Worm (Caenorhabditis elegans) whole organism, L4 larva: ENCODE results near the gene cutl-12.

Experiments used
- D1046.2 ChIP-seq: fragments of 200-800 bp; sonication (Bioruptor generic); IDR thresholded peaks from 2 replicates; pipeline ENCODE4 v1.3.6; 2022; ENCODE audit warnings: missing genetic modification characterization, missing compliant biosample characterization
- F49E8.2 ChIP-seq: sonication (generic microtip); optimal IDR thresholded peaks from 2 replicates; lab custom pipeline; 2016; ENCODE audit warnings: missing compliant biosample characterization, mild to moderate bottlenecking, missing genetic modification characterization, borderline replicate concordance
- Y75B8A.6 ChIP-seq: fragments of 200-800 bp; sonication (Bioruptor generic); IDR thresholded peaks from 2 replicates; pipeline ENCODE4 v1.3.6; 2022; ENCODE audit warnings: missing genetic modification reagents, missing genetic modification characterization, missing compliant biosample characterization
- ZK337.2 ChIP-seq: fragments of 200-800 bp; sonication (Bioruptor generic); IDR thresholded peaks from 2 replicates; pipeline ENCODE4 v1.3.6; 2022; ENCODE audit warnings: missing genetic modification reagents, missing genetic modification characterization, missing compliant biosample characterization
- aha-1 ChIP-seq: fragments of 150-350 bp; peaks from one replicate; lab custom pipeline; 2014; ENCODE audit warnings: missing biosample characterization, missing genetic modification characterization
- arid-1 ChIP-seq: fragments of 200-800 bp; sonication (Bioruptor generic); conservative IDR thresholded peaks from 2 replicates; pipeline ENCODE4 v1.3.6; 2022; ENCODE audit warnings: missing genetic modification reagents, missing genetic modification characterization, missing compliant biosample characterization
- attf-4 ChIP-seq: sonication (generic microtip); optimal IDR thresholded peaks from 3 replicates; lab custom pipeline; 2017; ENCODE audit warnings: missing biosample characterization, missing genetic modification characterization
- ceh-20 ChIP-seq: fragments of 200-800 bp; sonication (Bioruptor generic); IDR thresholded peaks from 2 replicates; pipeline ENCODE4 v1.3.6; 2022; ENCODE audit warnings: missing genetic modification reagents, missing genetic modification characterization, missing compliant biosample characterization
- ceh-32 ChIP-seq: sonication (generic microtip); optimal IDR thresholded peaks from 2 replicates; lab custom pipeline; 2016; ENCODE audit warnings: mild to moderate bottlenecking, missing genetic modification characterization, missing compliant biosample characterization; ENCODE audit not compliant: poor library complexity
- ceh-62 ChIP-seq: sonication (generic microtip); optimal IDR thresholded peaks from 2 replicates; lab custom pipeline; 2017; ENCODE audit warnings: missing biosample characterization, missing genetic modification characterization
- daf-12 ChIP-seq: fragments of 150-350 bp; optimal IDR thresholded peaks from 2 replicates; lab custom pipeline; 2014; ENCODE audit warnings: missing biosample characterization, missing genetic modification reagents, missing genetic modification characterization
- daf-16 ChIP-seq, 3 experiments: sonication (generic microtip); optimal IDR thresholded peaks; 2 replicates each; lab custom pipeline; 2016 to 2017; ENCODE audit warnings: missing genetic modification characterization in 3 of 3, missing genetic modification reagents in 3 of 3, mild to moderate bottlenecking in 2 of 3, missing compliant biosample characterization in 2 of 3, missing biosample characterization in 1 of 3, moderate library complexity in 1 of 3
- dmd-6 ChIP-seq: fragments of 200-800 bp; sonication (Bioruptor generic); IDR thresholded peaks from 2 replicates; pipeline ENCODE4 v1.3.6; 2022; ENCODE audit warnings: missing genetic modification reagents, missing genetic modification characterization, missing compliant biosample characterization
- dve-1 ChIP-seq: sonication (generic microtip); optimal IDR thresholded peaks from 2 replicates; lab custom pipeline; 2017; ENCODE audit warnings: antibody characterized with exemption, mild to moderate bottlenecking, missing genetic modification characterization, missing compliant biosample characterization; ENCODE audit not compliant: insufficient read depth
- egl-27 ChIP-seq: sonication (generic microtip); optimal IDR thresholded peaks from 3 replicates; lab custom pipeline; 2017; ENCODE audit warnings: missing biosample characterization, missing genetic modification reagents, missing genetic modification characterization
- hlh-11 ChIP-seq: fragments of 200-800 bp; sonication (Bioruptor generic); optimal IDR thresholded peaks from 2 replicates; lab custom pipeline; 2018; ENCODE audit warnings: mild to moderate bottlenecking, missing genetic modification characterization, missing compliant biosample characterization
- hlh-30 ChIP-seq: sonication (generic microtip); optimal IDR thresholded peaks from 2 replicates; lab custom pipeline; 2017; ENCODE audit warnings: antibody characterized with exemption, mild to moderate bottlenecking, missing genetic modification characterization, missing compliant biosample characterization; ENCODE audit not compliant: insufficient read depth
- jun-1 ChIP-seq: fragments of 150-350 bp; optimal IDR thresholded peaks from 2 replicates; lab custom pipeline; 2014; ENCODE audit warnings: missing biosample characterization, missing genetic modification reagents, missing genetic modification characterization
- lim-7 ChIP-seq: fragments of 200-800 bp; sonication (Bioruptor generic); IDR thresholded peaks from 2 replicates; pipeline ENCODE4 v1.3.6; 2022; ENCODE audit warnings: missing genetic modification characterization, missing compliant biosample characterization
- lin-15B ChIP-seq: fragments of 150-350 bp; sonication (generic microtip); optimal IDR thresholded peaks from 3 replicates; lab custom pipeline; 2014; ENCODE audit warnings: missing biosample characterization, missing genetic modification characterization
- lin-38 ChIP-seq: fragments of 200-800 bp; sonication (Bioruptor generic); IDR thresholded peaks from 2 replicates; pipeline ENCODE4 v1.3.6; 2022; ENCODE audit warnings: missing genetic modification reagents, missing genetic modification characterization, missing compliant biosample characterization
- lsy-2 ChIP-seq, 2 experiments: fragments of 150-350 bp in 1 of 2; sonication (generic microtip) in 1 of 2; optimal IDR thresholded peaks; 2 replicates each; lab custom pipeline; 2014 to 2017; ENCODE audit warnings: missing biosample characterization in 2 of 2, missing genetic modification characterization in 2 of 2
- mep-1 ChIP-seq: fragments of 150-350 bp; sonication (generic microtip); optimal IDR thresholded peaks from 3 replicates; lab custom pipeline; 2014; ENCODE audit warnings: missing biosample characterization, missing genetic modification characterization
- mxl-3 ChIP-seq: fragments of 200-800 bp; sonication (Bioruptor generic); optimal IDR thresholded peaks from 2 replicates; lab custom pipeline; 2018; ENCODE audit warnings: mild to moderate bottlenecking, missing genetic modification characterization, missing compliant biosample characterization
- nhr-25 ChIP-seq: sonication (generic microtip); optimal IDR thresholded peaks from 2 replicates; lab custom pipeline; 2017; ENCODE audit warnings: missing genetic modification characterization, mild to moderate bottlenecking, missing compliant biosample characterization, antibody characterized with exemption, moderate library complexity, borderline replicate concordance; ENCODE audit not compliant: insufficient read depth
- nhr-28 ChIP-seq: fragments of 150-350 bp; optimal IDR thresholded peaks from 2 replicates; lab custom pipeline; 2014; ENCODE audit warnings: missing biosample characterization, missing genetic modification characterization
- nhr-42 ChIP-seq: fragments of 200-800 bp; sonication (Bioruptor generic); IDR thresholded peaks from 2 replicates; pipeline ENCODE4 v1.3.6; 2022; ENCODE audit warnings: missing genetic modification characterization, missing compliant biosample characterization
- pha-4 ChIP-seq, 2 experiments: fragments of 150-350 bp in 1 of 2; fragments of 200-800 bp in 1 of 2; sonication (Bioruptor generic) in 1 of 2; IDR thresholded peaks in 1 of 2; optimal IDR thresholded peaks in 1 of 2; 2 replicates each; pipeline versions ENCODE4 v1.3.6 to Lab custom; 2014 to 2022; ENCODE audit warnings: missing genetic modification characterization in 2 of 2, missing genetic modification reagents in 2 of 2, missing biosample characterization in 1 of 2, missing compliant biosample characterization in 1 of 2
- php-3 ChIP-seq: fragments of 200-800 bp; sonication (Bioruptor generic); IDR thresholded peaks from 2 replicates; pipeline ENCODE4 v1.3.6; 2022; ENCODE audit warnings: missing genetic modification reagents, missing genetic modification characterization, missing compliant biosample characterization
- snpc-1.2 ChIP-seq: fragments of 200-800 bp; sonication (Bioruptor generic); IDR thresholded peaks from 2 replicates; pipeline ENCODE4 v1.3.6; 2022; ENCODE audit warnings: missing genetic modification reagents, missing genetic modification characterization, missing compliant biosample characterization
- spr-3 ChIP-seq: fragments of 200-800 bp; sonication (Bioruptor generic); optimal IDR thresholded peaks from 2 replicates; lab custom pipeline; 2018; ENCODE audit warnings: mild to moderate bottlenecking, missing genetic modification characterization, missing compliant biosample characterization
- unc-62 ChIP-seq, 3 experiments: fragments of 150-350 bp in 1 of 3; sonication (generic microtip); optimal IDR thresholded peaks in 2 of 3; peaks in 1 of 3; 1 replicate in 1 of 3; 2 replicates in 2 of 3; lab custom pipeline; 2014 to 2017; ENCODE audit warnings: missing biosample characterization in 3 of 3, missing genetic modification characterization in 3 of 3, missing genetic modification reagents in 3 of 3, missing genotype in 1 of 3
- zip-11 ChIP-seq: fragments of 200-800 bp; sonication (Bioruptor generic); IDR thresholded peaks from 2 replicates; pipeline ENCODE4 v1.3.6; 2022; ENCODE audit warnings: missing genetic modification characterization, missing compliant biosample characterization

Gene cutl-12

ce11 chrII:8640503-8640902 is 6.2 kb upstream of the cutl-12 start:
- TF ChIP-seq mep-1 (tag; lab: Kevin White, UChicago): peak; percentile 26
- TF ChIP-seq spr-3: no peak
- TF ChIP-seq dve-1 (tag; lab: Kevin White, UChicago): peak; percentile 51
- no peak for TF ChIP-seq hlh-11 (tag; lab: Kevin White, UChicago)
- TF ChIP-seq snpc-1.2 (GFP tag; lab: Robert Waterston, UW): no peak
- no peak for TF ChIP-seq nhr-25
- TF ChIP-seq lsy-2 (tag; optimal IDR thresholded peaks at IDR 0.05; lab: Kevin White, UChicago): peak in 1 of 2 experiments; percentile 31
- no peak for TF ChIP-seq dmd-6 (GFP tag; lab: Robert Waterston, UW)
- no peak for TF ChIP-seq daf-16 (GFP tag; optimal IDR thresholded peaks at IDR 0.05; lab: Kevin White, UChicago)
- peak; percentile 15 for TF ChIP-seq daf-16 (tag; optimal IDR thresholded peaks at IDR 0.05; lab: Kevin White, UChicago)
- TF ChIP-seq pha-4 (GFP tag; IDR thresholded peaks at IDR 0.05; lab: Robert Waterston, UW): no peak
- peak; percentile 65 for TF ChIP-seq pha-4 (tag; optimal IDR thresholded peaks at IDR 0.05; lab: Kevin White, UChicago)

DNA sequence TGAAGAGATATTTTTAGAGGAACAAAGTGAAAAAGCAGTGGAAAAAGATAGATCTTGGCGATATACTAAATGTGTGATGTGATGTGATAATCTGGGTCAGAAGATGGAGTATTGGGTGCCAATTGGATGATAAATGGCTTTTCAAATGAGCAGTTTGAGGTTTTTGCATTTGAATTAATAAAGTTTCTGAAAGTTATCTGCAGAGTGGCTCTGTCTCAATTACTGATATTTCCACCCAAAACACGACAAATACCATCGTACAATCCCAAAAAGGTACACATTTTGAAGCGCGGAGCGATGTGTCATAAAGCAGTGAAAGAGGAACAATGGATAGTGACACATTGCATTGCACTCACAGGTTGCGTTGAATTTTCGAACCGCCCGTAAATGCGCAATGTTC is 5.3 kb upstream of the cutl-12 start:
- no peak for TF ChIP-seq php-3 (GFP tag; lab: Robert Waterston, UW)
- peak in 1 of 2 experiments; percentile 96 for TF ChIP-seq unc-62 (GFP tag; optimal IDR thresholded peaks at IDR 0.05 in 1 of 2; lab: Kevin White, UChicago)
- no peak for TF ChIP-seq unc-62 (tag; optimal IDR thresholded peaks at IDR 0.05; lab: Kevin White, UChicago)
- peak; percentile 26 for TF ChIP-seq aha-1 (tag; lab: Kevin White, UChicago)
- TF ChIP-seq, all 104 proteins: peak for 2

DNA sequence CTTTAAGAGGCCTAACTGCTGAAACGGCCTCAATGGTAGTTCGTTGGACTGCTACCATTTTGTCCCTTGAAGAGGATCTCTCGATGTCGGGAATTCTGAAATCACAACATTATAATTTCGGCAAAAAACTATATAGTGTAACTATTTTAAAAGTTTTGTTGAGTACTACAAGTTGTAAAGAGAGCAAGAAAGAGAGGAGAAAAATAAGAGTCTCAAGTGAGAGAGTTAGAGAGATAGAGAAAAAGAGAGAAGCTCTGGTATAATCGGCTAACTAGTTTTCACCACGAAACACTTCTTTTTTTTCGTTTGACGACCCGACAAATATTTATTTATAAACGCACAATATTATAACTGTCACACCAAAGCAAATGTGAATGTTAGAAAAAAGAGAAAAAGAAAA is 3.3 kb upstream of the cutl-12 start, which contains the start of gene vab-9:
vab-9 (minus strand) TSS at position 101 of the 400 bp plus-strand sequence.
- TF ChIP-seq daf-16 (GFP tag; optimal IDR thresholded peaks at IDR 0.05; lab: Kevin White, UChicago): no peak
- TF ChIP-seq daf-16 (tag; optimal IDR thresholded peaks at IDR 0.05; lab: Kevin White, UChicago): no peak
- no peak for TF ChIP-seq daf-12 (tag; lab: Kevin White, UChicago)
- TF ChIP-seq Y75B8A.6 (GFP tag; lab: Robert Waterston, UW): no peak
- TF ChIP-seq lin-15B (tag; lab: Kevin White, UChicago): no peak
- no peak for TF ChIP-seq D1046.2 (GFP tag; lab: Robert Waterston, UW)
- TF ChIP-seq egl-27 (tag; lab: Kevin White, UChicago): no peak
- TF ChIP-seq nhr-25: no peak
- TF ChIP-seq arid-1 (GFP tag; lab: Robert Waterston, UW): no peak
- no peak for TF ChIP-seq nhr-28
- TF ChIP-seq ceh-32 (tag; lab: Kevin White, UChicago): no peak
- TF ChIP-seq ceh-20: no peak
- TF ChIP-seq attf-4 (tag; lab: Kevin White, UChicago): no peak

DNA sequence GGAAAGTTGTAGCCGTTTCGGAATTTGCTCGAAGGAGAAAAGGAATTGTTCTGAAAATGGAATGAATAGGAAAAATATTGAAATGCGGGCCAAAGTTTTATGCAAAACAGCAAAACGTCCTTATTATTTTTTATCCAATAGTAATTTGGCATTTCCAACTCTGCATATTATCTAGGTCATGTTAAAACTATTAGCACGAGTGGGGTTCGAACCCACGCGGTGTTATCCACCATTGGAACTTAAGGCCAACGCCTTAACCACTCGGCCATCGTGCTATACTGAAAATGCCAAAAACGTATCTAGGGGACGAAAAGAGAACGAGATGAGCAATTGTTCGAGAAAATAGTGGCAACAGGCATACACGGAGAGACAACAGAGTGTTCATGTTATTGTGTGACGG is 2.5 kb downstream of the cutl-12 start:
- TF ChIP-seq ZK337.2 (GFP tag; lab: Robert Waterston, UW): no peak
- TF ChIP-seq lim-7 (GFP tag; lab: Robert Waterston, UW): 0 out of 2 replicates have a peak, but pooled peaks have one; percentile 30
- 0 out of 2 replicates have a peak, but pooled peaks have one; percentile 13 for TF ChIP-seq arid-1 (GFP tag; lab: Robert Waterston, UW)
- TF ChIP-seq, all 104 proteins: peak for 2

DNA sequence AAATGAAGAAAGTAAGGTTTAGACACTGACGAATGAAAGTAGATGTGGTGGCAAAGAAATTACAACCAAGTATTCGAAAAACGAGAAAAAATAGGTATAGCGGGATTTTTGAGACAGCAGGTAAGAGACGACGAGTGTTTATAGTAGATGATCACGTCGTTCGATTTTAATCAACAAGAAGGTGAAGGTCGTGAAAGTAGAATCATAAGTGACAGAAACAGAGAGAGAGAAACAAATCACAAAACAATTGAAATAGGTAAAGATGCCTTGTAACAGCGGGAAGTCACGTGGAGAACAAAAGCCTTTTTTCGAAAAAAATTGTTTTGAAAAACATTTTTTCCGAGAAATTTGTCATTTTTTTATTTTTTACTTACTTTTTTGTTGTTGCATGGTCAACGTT is 4.2 kb downstream of the cutl-12 start, which contains the start of gene T22C8.6:
T22C8.6 (minus strand) TSS at position 194 of the 400 bp plus-strand sequence.
- TF ChIP-seq zip-11 (GFP tag; lab: Robert Waterston, UW): no peak
- peak; percentile 5 for TF ChIP-seq mxl-3 (GFP tag; lab: Kevin White, UChicago)
- no peak for TF ChIP-seq nhr-42 (GFP tag; lab: Robert Waterston, UW)
- TF ChIP-seq F49E8.2: no peak
- TF ChIP-seq jun-1 (tag; lab: Kevin White, UChicago): no peak
- no peak for TF ChIP-seq lin-15B (tag; lab: Kevin White, UChicago)
- TF ChIP-seq nhr-28: peak; percentile 16
- TF ChIP-seq aha-1 (tag; lab: Kevin White, UChicago): no peak
- no peak for TF ChIP-seq ceh-62 (tag; lab: Kevin White, UChicago)
- no peak for TF ChIP-seq lin-38 (GFP tag; lab: Robert Waterston, UW)
- no peak for TF ChIP-seq mep-1 (tag; lab: Kevin White, UChicago)
- TF ChIP-seq hlh-30: peak; percentile 45
